Worm (Caenorhabditis elegans) whole organism, midembryonic: ENCODE data around the gene nhr-163.

Experiments
- T22C8.4 ChIP-seq: fragments of 200-800 bp; sonication (Bioruptor generic); IDR thresholded peaks from 2 replicates; pipeline ENCODE4 v1.3.6; 2022; ENCODE audit warnings: missing genetic modification characterization, missing compliant biosample characterization
- cog-1 ChIP-seq: sonication (generic microtip); optimal IDR thresholded peaks from 2 replicates; lab custom pipeline; 2016; ENCODE audit warnings: missing genetic modification characterization, missing compliant biosample characterization
- flt-1 ChIP-seq: fragments of 200-800 bp; sonication (Bioruptor generic); IDR thresholded peaks from 2 replicates; pipeline ENCODE4 v1.3.6; 2022; ENCODE audit warnings: missing genetic modification characterization, missing compliant biosample characterization
- klf-2 ChIP-seq: fragments of 200-800 bp; sonication (Bioruptor generic); conservative IDR thresholded peaks from 2 replicates; pipeline ENCODE4 v1.3.6; 2022; ENCODE audit warnings: missing genetic modification reagents, missing genetic modification characterization, missing compliant biosample characterization
- med-1 ChIP-seq: sonication (generic microtip); optimal IDR thresholded peaks from 2 replicates; lab custom pipeline; 2017; ENCODE audit warnings: missing genetic modification characterization, mild to moderate bottlenecking, missing compliant biosample characterization, antibody characterized with exemption, missing genetic modification reagents; ENCODE audit not compliant: insufficient read depth
- ref-1 ChIP-seq: fragments of 200-800 bp; sonication (Bioruptor generic); conservative IDR thresholded peaks from 2 replicates; pipeline ENCODE4 v1.3.6; 2022; ENCODE audit warnings: missing genetic modification reagents, missing genetic modification characterization, missing compliant biosample characterization
- tab-1 ChIP-seq: fragments of 200-800 bp; sonication (Bioruptor generic); IDR thresholded peaks from 2 replicates; pipeline ENCODE4 v1.3.6; 2022; ENCODE audit warnings: missing genetic modification characterization, missing compliant biosample characterization
- ztf-23 ChIP-seq: fragments of 200-800 bp; sonication (Bioruptor generic); IDR thresholded peaks from 2 replicates; pipeline ENCODE4 v1.3.6; 2022; ENCODE audit warnings: missing genetic modification reagents, missing genetic modification characterization, missing compliant biosample characterization
- ztf-29 ChIP-seq: fragments of 200-800 bp; sonication (Bioruptor generic); IDR thresholded peaks from 2 replicates; pipeline ENCODE4 v1.3.6; 2022; ENCODE audit warnings: missing genetic modification reagents, missing genetic modification characterization, missing compliant biosample characterization

The nhr-163 gene

ce11 chrV:6982813-6983212, 3.0 kb downstream of the nhr-163 start, which contains the start of gene nhr-161:
Gene nhr-161, minus strand, starts transcription at chrV:6982913.
- TF ChIP-seq ref-1 (GFP tag; lab: Robert Waterston, UW) (no peak), tab-1 (GFP tag; lab: Robert Waterston, UW) (no peak), T22C8.4 (no peak), cog-1 (tag; lab: Kevin White, UChicago) (no peak), med-1 (GFP tag; lab: Kevin White, UChicago) (no peak), flt-1 (GFP tag; lab: Robert Waterston, UW) (no peak)

ce11 chrV:6979019-6979418, 6.8 kb downstream of the nhr-163 start, which contains the start of gene sre-12:
Gene sre-12, minus strand, starts transcription at chrV:6979119.
- TF ChIP-seq ref-1 (GFP tag; lab: Robert Waterston, UW) (no peak), ztf-23 (GFP tag; lab: Robert Waterston, UW) (no peak), T22C8.4 (no peak), klf-2 (GFP tag; lab: Robert Waterston, UW) (no peak), ztf-29 (GFP tag; lab: Robert Waterston, UW) (no peak), tab-1 (GFP tag; lab: Robert Waterston, UW) (no peak), flt-1 (GFP tag; lab: Robert Waterston, UW) (no peak), cog-1 (tag; lab: Kevin White, UChicago) (no peak), med-1 (GFP tag; lab: Kevin White, UChicago) (no peak)

DNA sequence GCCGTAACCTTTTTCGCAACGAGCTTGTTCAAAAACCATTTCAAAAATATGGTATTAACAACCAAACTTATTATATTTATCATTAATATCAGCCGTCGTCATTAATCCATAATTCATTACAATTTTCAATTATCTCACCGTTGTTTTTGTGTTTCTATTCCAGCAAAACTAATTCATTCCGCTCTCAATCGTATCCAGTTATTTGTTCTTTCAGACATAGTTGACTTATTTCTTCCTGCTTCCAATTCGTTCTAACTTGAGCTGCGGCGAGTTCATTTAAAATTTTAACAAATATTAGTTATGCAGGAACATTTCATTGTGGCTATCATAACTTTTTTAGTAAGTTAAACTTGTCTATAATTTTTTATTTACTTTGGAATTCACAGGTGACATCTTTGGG, 9.8 kb downstream of the nhr-163 start, which contains the start of gene srx-16:
srx-16 (plus strand) TSS at position 301 of the 400 bp plus-strand sequence.
- TF ChIP-seq klf-2 (GFP tag; lab: Robert Waterston, UW) (no peak), flt-1 (GFP tag; lab: Robert Waterston, UW) (no peak), ref-1 (GFP tag; lab: Robert Waterston, UW) (no peak), med-1 (GFP tag; lab: Kevin White, UChicago) (no peak), tab-1 (GFP tag; lab: Robert Waterston, UW) (no peak), ztf-29 (GFP tag; lab: Robert Waterston, UW) (no peak), T22C8.4 (no peak), cog-1 (tag; lab: Kevin White, UChicago) (no peak), ztf-23 (GFP tag; lab: Robert Waterston, UW) (no peak)

- no peak for TF ChIP-seq ztf-23 (GFP tag; lab: Robert Waterston, UW)
- TF ChIP-seq klf-2 (GFP tag; lab: Robert Waterston, UW): no peak
- TF ChIP-seq T22C8.4: no peak
- no peak for TF ChIP-seq tab-1 (GFP tag; lab: Robert Waterston, UW)
- no peak for TF ChIP-seq cog-1 (tag; lab: Kevin White, UChicago)
- no peak for TF ChIP-seq med-1 (GFP tag; lab: Kevin White, UChicago)
Observed at ce11 chrV:6971567-6971966, 14.3 kb downstream of the nhr-163 start, which contains the start of gene srx-59. Gene srx-59, plus strand, starts transcription at chrV:6971867.

DNA sequence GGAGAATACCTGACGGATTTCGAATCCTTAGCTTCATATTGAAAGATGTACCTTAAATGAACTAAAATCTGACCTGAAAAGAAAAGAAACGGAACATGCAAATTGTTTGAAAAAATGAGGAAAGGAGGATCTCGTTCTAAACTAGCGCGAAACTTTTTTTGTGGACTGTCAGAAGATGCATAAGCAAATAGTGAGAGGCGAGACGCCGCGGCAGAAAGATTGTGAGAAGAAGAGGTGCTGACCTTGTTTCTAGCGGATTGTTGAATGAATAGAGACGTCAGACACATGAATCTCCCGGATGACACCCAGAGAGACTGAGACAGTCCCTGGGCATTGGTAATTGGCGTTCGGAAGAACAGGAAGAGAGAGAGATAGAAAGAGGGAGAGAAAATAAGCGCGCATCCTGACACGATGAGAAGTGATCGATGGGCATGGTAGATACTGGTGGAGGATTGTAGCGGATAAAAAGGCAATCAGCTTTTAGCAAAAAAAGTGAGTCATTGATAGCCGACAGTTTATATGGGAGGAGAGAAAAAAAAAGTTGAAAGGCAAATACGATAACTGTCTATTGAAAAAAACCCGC, 15.8 kb downstream of the nhr-163 start, which contains the start of gene ptr-15:
ptr-15 (minus strand) TSS at position 51 of the 583 bp plus-strand sequence.
- TF ChIP-seq flt-1 (GFP tag; lab: Robert Waterston, UW) (no peak), ztf-23 (GFP tag; lab: Robert Waterston, UW) (no peak), T22C8.4 (no peak), klf-2 (GFP tag; lab: Robert Waterston, UW) (no peak), cog-1 (tag; lab: Kevin White, UChicago) (no peak), ref-1 (GFP tag; lab: Robert Waterston, UW) (no peak), ztf-29 (GFP tag; lab: Robert Waterston, UW) (no peak), tab-1 (GFP tag; lab: Robert Waterston, UW) (no peak)

ce11 chrV:6956237-6956636, 29.6 kb downstream of the nhr-163 start, which contains the start of gene mec-1:
Gene mec-1, plus strand, starts transcription at chrV:6956537.
- TF ChIP-seq tab-1 (GFP tag; lab: Robert Waterston, UW) (no peak), cog-1 (tag; lab: Kevin White, UChicago) (no peak), med-1 (GFP tag; lab: Kevin White, UChicago) (no peak), ref-1 (GFP tag; lab: Robert Waterston, UW) (no peak), ztf-23 (GFP tag; lab: Robert Waterston, UW) (no peak), T22C8.4 (no peak)

DNA sequence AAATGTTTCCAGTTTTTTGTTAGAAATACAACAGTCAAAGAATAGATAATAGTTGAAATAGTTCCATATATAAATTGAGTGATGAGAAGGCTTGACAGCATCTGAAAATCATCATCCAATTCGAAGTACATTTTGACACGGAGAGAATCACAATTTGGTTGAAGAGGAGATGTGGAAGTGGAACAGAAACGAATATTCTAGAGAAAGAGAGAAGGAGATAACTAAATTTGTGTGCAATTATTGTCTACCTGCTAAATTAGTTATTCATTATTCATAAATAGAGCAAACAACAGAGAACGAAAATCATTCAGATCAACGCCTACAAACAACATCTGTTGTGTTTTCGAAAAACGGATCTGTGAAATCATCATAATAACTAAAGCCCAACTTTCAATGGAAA, 32.0 kb downstream of the nhr-163 start, which contains the start of gene srg-31:
srg-31 (minus strand) TSS at position 101 of the 400 bp plus-strand sequence.
- no peak for TF ChIP-seq T22C8.4
- no peak for TF ChIP-seq ztf-29 (GFP tag; lab: Robert Waterston, UW)
- TF ChIP-seq tab-1 (GFP tag; lab: Robert Waterston, UW): no peak
- no peak for TF ChIP-seq ref-1 (GFP tag; lab: Robert Waterston, UW)
- no peak for TF ChIP-seq ztf-23 (GFP tag; lab: Robert Waterston, UW)
- no peak for TF ChIP-seq cog-1 (tag; lab: Kevin White, UChicago)
- no peak for TF ChIP-seq med-1 (GFP tag; lab: Kevin White, UChicago)
- TF ChIP-seq flt-1 (GFP tag; lab: Robert Waterston, UW): no peak

ce11 chrV:6951306-6951705, 34.5 kb downstream of the nhr-163 start, which contains the start of gene T07H8.11:
Gene T07H8.11, minus strand, starts transcription at chrV:6951406.
- TF ChIP-seq tab-1 (GFP tag; lab: Robert Waterston, UW) (no peak), T22C8.4 (no peak), med-1 (GFP tag; lab: Kevin White, UChicago) (no peak), klf-2 (GFP tag; lab: Robert Waterston, UW) (no peak), flt-1 (GFP tag; lab: Robert Waterston, UW) (no peak), ref-1 (GFP tag; lab: Robert Waterston, UW) (no peak), ztf-23 (GFP tag; lab: Robert Waterston, UW) (no peak), cog-1 (tag; lab: Kevin White, UChicago) (no peak), ztf-29 (GFP tag; lab: Robert Waterston, UW) (no peak)

ce11 chrV:6949770-6950169, 36.1 kb downstream of the nhr-163 start, which contains the start of gene Y57E12B.11:
Gene Y57E12B.11, minus strand, starts transcription at chrV:6949870.
- TF ChIP-seq med-1 (GFP tag; lab: Kevin White, UChicago): no peak
- no peak for TF ChIP-seq ref-1 (GFP tag; lab: Robert Waterston, UW)
- TF ChIP-seq ztf-29 (GFP tag; lab: Robert Waterston, UW): no peak
- TF ChIP-seq klf-2 (GFP tag; lab: Robert Waterston, UW): no peak
- no peak for TF ChIP-seq tab-1 (GFP tag; lab: Robert Waterston, UW)
- no peak for TF ChIP-seq flt-1 (GFP tag; lab: Robert Waterston, UW)
- no peak for TF ChIP-seq ztf-23 (GFP tag; lab: Robert Waterston, UW)
- TF ChIP-seq T22C8.4: no peak
- TF ChIP-seq cog-1 (tag; lab: Kevin White, UChicago): no peak
